Worm (Caenorhabditis elegans): Measurements from ENCODE around the gene srw-97.
"Not testable (repeated sequence)": the region's sequence is repeated elsewhere in the genome, so short reads cannot be mapped to it uniquely, and the experiment has no call there.

- not testable (repeated sequence) for TF ChIP-seq nhr-11 (tag; optimal IDR thresholded peaks at IDR 0.05); mec-3 (tag; optimal IDR thresholded peaks at IDR 0.05; ENCODE audit: borderline replicate concordance); elt-2 (tag; optimal IDR thresholded peaks at IDR 0.05); dmd-4 (tag; optimal IDR thresholded peaks at IDR 0.05; ENCODE audit: borderline replicate concordance)
Measured at ce11 chrII:1660888-1661287, 7.9 kb downstream of the srw-97 start, which contains the start of gene ZC204.13.

Measured in whole organism, late embryonic.